Fruit fly (Drosophila melanogaster): ENCODE data around the gene Prosalpha6T.
A peak's percentile ranks its signal among the peaks of the same experiment; 100 is the strongest.

Prosalpha6T gene

dm6 chr2L:13231739-13232138 is at the start of gene Prosalpha6T:
Gene Prosalpha6T (plus strand): TSS chr2L:13232039.
- TF ChIP-seq Clk (GFP tag; optimal IDR thresholded peaks at IDR 0.05) (no peak), kay (GFP tag; ENCODE audit: borderline replicate concordance) (peak; percentile 6), CG14711 (tag; optimal IDR thresholded peaks at IDR 0.05) (no peak)

- TF ChIP-seq toe (GFP tag; optimal IDR thresholded peaks at IDR 0.05): no peak
- TF ChIP-seq pad (GFP tag; optimal IDR thresholded peaks at IDR 0.05): no peak
- no peak for TF ChIP-seq Hr96 (GFP tag; optimal IDR thresholded peaks at IDR 0.05)
- no peak for TF ChIP-seq bab1 (GFP tag; optimal IDR thresholded peaks at IDR 0.05)
- TF ChIP-seq CG5204 (GFP tag; optimal IDR thresholded peaks at IDR 0.05): no peak
- TF ChIP-seq kay (GFP tag; ENCODE audit: borderline replicate concordance): no peak
- TF ChIP-seq Mnt (GFP tag; optimal IDR thresholded peaks at IDR 0.05): no peak
- no peak for TF ChIP-seq Clk (GFP tag; optimal IDR thresholded peaks at IDR 0.05)
These were observed 49.4 kb upstream of the Prosalpha6T start, which contains the start of gene Mgat3 for dm6 chr2L:13182415-13182814. Gene Mgat3 (minus strand): TSS chr2L:13182596.

DNA sequence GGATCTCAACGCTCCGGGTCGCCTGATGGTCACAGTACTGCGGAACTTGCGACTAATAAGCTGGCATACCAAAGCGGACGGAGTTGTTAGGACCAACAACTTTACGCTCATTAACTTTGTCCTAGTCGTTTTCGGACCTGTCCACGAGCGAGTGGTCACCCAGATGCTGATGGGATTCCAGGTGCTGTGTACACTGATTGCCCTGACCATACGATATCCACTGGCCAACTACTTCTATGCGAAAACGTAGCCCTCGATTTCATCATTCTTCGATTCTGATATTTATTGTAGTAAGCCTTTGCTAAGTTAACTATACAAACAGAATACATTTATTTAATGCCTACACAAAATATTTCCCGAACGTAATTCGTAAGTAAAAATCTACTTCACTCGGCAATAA is 48.7 kb upstream of the Prosalpha6T start, which contains the start of gene Rsph1:
Rsph1 (plus strand) TSS at position 301 of the 400 bp plus-strand sequence.
- no peak for TF ChIP-seq CG12768 (GFP tag; optimal IDR thresholded peaks at IDR 0.05)
- TF ChIP-seq Mnt (GFP tag; optimal IDR thresholded peaks at IDR 0.05): no peak
- no peak for TF ChIP-seq Clk (GFP tag; optimal IDR thresholded peaks at IDR 0.05)
- no peak for TF ChIP-seq bab1 (GFP tag; optimal IDR thresholded peaks at IDR 0.05)
- no peak for TF ChIP-seq pad (GFP tag; optimal IDR thresholded peaks at IDR 0.05)
- TF ChIP-seq CG5204 (GFP tag; optimal IDR thresholded peaks at IDR 0.05): no peak
- TF ChIP-seq tj (GFP tag; optimal IDR thresholded peaks at IDR 0.05): no peak
- TF ChIP-seq kay (GFP tag; ENCODE audit: borderline replicate concordance): no peak
- no peak for TF ChIP-seq toe (GFP tag; optimal IDR thresholded peaks at IDR 0.05)
- TF ChIP-seq cnc (optimal IDR thresholded peaks at IDR 0.05): no peak

- TF ChIP-seq cnc (optimal IDR thresholded peaks at IDR 0.05): no peak
- no peak for TF ChIP-seq Hr96 (GFP tag; optimal IDR thresholded peaks at IDR 0.05)
- TF ChIP-seq CG7101 (tag; optimal IDR thresholded peaks at IDR 0.05): peak; percentile 52
- TF ChIP-seq Crg-1 (GFP tag; optimal IDR thresholded peaks at IDR 0.05): no peak
- no peak for TF ChIP-seq CG1620 (GFP tag; optimal IDR thresholded peaks at IDR 0.05)
- peak; percentile 26 for TF ChIP-seq CG7045 (GFP tag; optimal IDR thresholded peaks at IDR 0.05)
- no peak for TF ChIP-seq kay (GFP tag; ENCODE audit: borderline replicate concordance)
- no peak for TF ChIP-seq bab1 (GFP tag; optimal IDR thresholded peaks at IDR 0.05)
- TF ChIP-seq toe (GFP tag; optimal IDR thresholded peaks at IDR 0.05): no peak
- peak; percentile 44 for TF ChIP-seq CG11617 (GFP tag; optimal IDR thresholded peaks at IDR 0.05)
- peak; percentile 57 for TF ChIP-seq Mnt (GFP tag; optimal IDR thresholded peaks at IDR 0.05)
- peak; percentile 81 for TF ChIP-seq CG12768 (GFP tag; optimal IDR thresholded peaks at IDR 0.05)
- peak; percentile 55 for TF ChIP-seq pad (GFP tag; optimal IDR thresholded peaks at IDR 0.05)
- TF ChIP-seq cic (GFP tag; optimal IDR thresholded peaks at IDR 0.05): peak; percentile 95
- peak; percentile 13 for TF ChIP-seq Clk (GFP tag; optimal IDR thresholded peaks at IDR 0.05)
- peak; percentile 18 for TF ChIP-seq tj (GFP tag; optimal IDR thresholded peaks at IDR 0.05)
- TF ChIP-seq CG14711 (tag; optimal IDR thresholded peaks at IDR 0.05): peak; percentile 12
- TF ChIP-seq CG5204 (GFP tag; optimal IDR thresholded peaks at IDR 0.05): no peak
- TF ChIP-seq CG33017 (tag; optimal IDR thresholded peaks at IDR 0.05): peak; percentile 43
- peak; percentile 19 for TF ChIP-seq ovo (GFP tag; optimal IDR thresholded peaks at IDR 0.05)
These were observed 41.3 kb upstream of the Prosalpha6T start for dm6 chr2L:13190534-13190933.

- TF ChIP-seq ovo (GFP tag; optimal IDR thresholded peaks at IDR 0.05): peak; percentile 2
- no peak for TF ChIP-seq Mnt (GFP tag; optimal IDR thresholded peaks at IDR 0.05)
These were observed 40.7 kb upstream of the Prosalpha6T start for dm6 chr2L:13191052-13191678.

DNA sequence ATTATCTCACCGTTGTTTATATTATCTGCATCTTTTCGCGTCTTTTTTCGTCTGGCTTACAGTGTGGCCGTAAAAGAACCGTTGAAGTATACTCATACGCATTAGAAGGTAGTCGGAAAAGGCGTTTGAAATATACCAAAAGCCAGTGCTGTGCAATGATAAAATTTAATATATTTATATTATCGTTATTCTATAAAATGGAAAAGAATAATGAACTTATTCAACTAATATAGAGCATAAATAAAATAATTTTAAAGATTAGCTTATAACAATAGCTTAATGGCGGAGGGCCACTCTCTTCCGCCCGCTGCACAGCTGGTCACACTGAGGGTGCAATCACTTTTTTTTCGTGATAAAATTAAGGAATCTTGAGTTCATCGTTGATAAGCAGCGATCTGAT is 39.9 kb upstream of the Prosalpha6T start, which contains the start of the genes CG16974 and Edem2:
CG16974 (minus strand) TSS at position 86 of the 400 bp plus-strand sequence.
Edem2 (plus strand) TSS at position 308 of the 400 bp plus-strand sequence.
- TF ChIP-seq CG12768 (GFP tag; optimal IDR thresholded peaks at IDR 0.05) (peak; percentile 59), kay (GFP tag; ENCODE audit: borderline replicate concordance) (no peak), CG5204 (GFP tag; optimal IDR thresholded peaks at IDR 0.05) (no peak), toe (GFP tag; optimal IDR thresholded peaks at IDR 0.05) (no peak), CG14711 (tag; optimal IDR thresholded peaks at IDR 0.05) (peak; percentile 81), Mnt (GFP tag; optimal IDR thresholded peaks at IDR 0.05) (peak; percentile 75), CG33017 (tag; optimal IDR thresholded peaks at IDR 0.05) (peak; percentile 77), ovo (GFP tag; optimal IDR thresholded peaks at IDR 0.05) (peak; percentile 68), CG11617 (GFP tag; optimal IDR thresholded peaks at IDR 0.05) (peak; percentile 72), CG7101 (tag; optimal IDR thresholded peaks at IDR 0.05) (peak; percentile 88), Hr96 (GFP tag; optimal IDR thresholded peaks at IDR 0.05) (no peak), cnc (optimal IDR thresholded peaks at IDR 0.05) (no peak), cic (GFP tag; optimal IDR thresholded peaks at IDR 0.05) (peak; percentile 66), pad (GFP tag; optimal IDR thresholded peaks at IDR 0.05) (peak; percentile 67), CG7045 (GFP tag; optimal IDR thresholded peaks at IDR 0.05) (peak; percentile 77), Clk (GFP tag; optimal IDR thresholded peaks at IDR 0.05) (peak; percentile 11), tj (GFP tag; optimal IDR thresholded peaks at IDR 0.05) (peak; percentile 48), Crg-1 (GFP tag; optimal IDR thresholded peaks at IDR 0.05) (peak; percentile 65), bab1 (GFP tag; optimal IDR thresholded peaks at IDR 0.05) (peak; percentile 86), CG1620 (GFP tag; optimal IDR thresholded peaks at IDR 0.05) (peak; percentile 79)

All from whole organism, adult.